Worm (Caenorhabditis elegans) whole organism, early embryonic: Measurements from ENCODE around the gene srh-274.

Experiments
- B0310.2 ChIP-seq: sonication (generic microtip); optimal IDR thresholded peaks from 2 replicates; lab custom pipeline; 2016; ENCODE audit warnings: mild to moderate bottlenecking, missing genetic modification characterization, missing compliant biosample characterization
- F13C5.2 ChIP-seq: sonication (generic microtip); optimal IDR thresholded peaks from 2 replicates; lab custom pipeline; 2017; ENCODE audit warnings: mild to moderate bottlenecking, missing genetic modification characterization, inconsistent platforms, missing compliant biosample characterization
- ama-1 ChIP-seq: fragments of 150-350 bp; optimal IDR thresholded peaks from 2 replicates; lab custom pipeline; 2014
- hmg-4 ChIP-seq: fragments of 200-800 bp; sonication (Bioruptor generic); optimal IDR thresholded peaks from 2 replicates; lab custom pipeline; 2018; ENCODE audit warnings: mild to moderate bottlenecking, missing genetic modification characterization, missing compliant biosample characterization
- tbx-11 ChIP-seq: fragments of 200-800 bp; sonication (Bioruptor generic); IDR thresholded peaks from 2 replicates; pipeline ENCODE4 v1.3.6; 2022; ENCODE audit warnings: missing genetic modification characterization, missing compliant biosample characterization

ce11 chrII:1001351-1001750 is 18.4 kb downstream of the srh-274 start, which contains the start of the genes fbxb-30 and F45D11.5:
- TF ChIP-seq hmg-4 (GFP tag; lab: Kevin White, UChicago): no peak
- no peak for TF ChIP-seq ama-1 (lab: Kevin White, UChicago)
- no peak for TF ChIP-seq B0310.2
- TF ChIP-seq tbx-11: no peak
- TF ChIP-seq F13C5.2 (tag; lab: Kevin White, UChicago): no peak
